Fruit fly (Drosophila melanogaster) whole organism, embryonic: Measurements from ENCODE around the gene Ran-like.

Experiments
- Asciz ChIP-seq: fragments of 200-800 bp; sonication (Bioruptor generic); optimal IDR thresholded peaks from 2 replicates; lab custom pipeline; 2017; ENCODE audit warnings: missing biosample characterization, mild to moderate bottlenecking, missing genetic modification characterization, missing genetic modification reagents
- Atf6 ChIP-seq: fragments of 200-800 bp; sonication (Bioruptor generic); IDR thresholded peaks from 2 replicates; pipeline ENCODE4 v1.3.6; 2022; ENCODE audit warnings: missing biosample characterization, missing genetic modification characterization
- BtbVII ChIP-seq: fragments of 200-800 bp; sonication (Bioruptor generic); optimal IDR thresholded peaks from 3 replicates; lab custom pipeline; 2017; ENCODE audit warnings: missing biosample characterization, mild to moderate bottlenecking, missing genetic modification characterization
- CG11093 ChIP-seq: fragments of 200-800 bp; sonication (Bioruptor generic); IDR thresholded peaks from 3 replicates; pipeline ENCODE4 v1.3.6; 2022; ENCODE audit warnings: missing biosample characterization, missing genetic modification characterization
- CG11504 ChIP-seq: fragments of 200-800 bp; sonication (Bioruptor generic); optimal IDR thresholded peaks from 3 replicates; lab custom pipeline; 2019; ENCODE audit warnings: missing biosample characterization, mild to moderate bottlenecking, missing genetic modification characterization, moderate library complexity
- CG11695 ChIP-seq: fragments of 200-800 bp; sonication (Bioruptor generic); IDR thresholded peaks from 3 replicates; pipeline ENCODE4 v1.3.6; 2022; ENCODE audit warnings: missing biosample characterization, missing genetic modification characterization
- CG18011 ChIP-seq: fragments of 200-800 bp; sonication (Bioruptor generic); optimal IDR thresholded peaks from 2 replicates; lab custom pipeline; 2017; ENCODE audit warnings: missing biosample characterization, missing genetic modification characterization, mild to moderate bottlenecking, moderate library complexity, missing genotype
- CG2116 ChIP-seq: fragments of 200-800 bp; sonication (Bioruptor generic); optimal IDR thresholded peaks from 3 replicates; lab custom pipeline; 2018; ENCODE audit warnings: missing biosample characterization, mild to moderate bottlenecking, missing genetic modification characterization
- CG2202 ChIP-seq: fragments of 200-800 bp; sonication (Bioruptor generic); optimal IDR thresholded peaks from 2 replicates; lab custom pipeline; 2018; ENCODE audit warnings: missing biosample characterization, mild to moderate bottlenecking, missing genetic modification characterization
- CG30020 ChIP-seq: fragments of 200-800 bp; optimal IDR thresholded peaks from 2 replicates; lab custom pipeline; 2019; ENCODE audit warnings: missing biosample characterization, mild to moderate bottlenecking, missing genetic modification characterization, moderate library complexity
- CG32532 ChIP-seq: fragments of 200-800 bp; sonication (Bioruptor generic); IDR thresholded peaks from 2 replicates; pipeline ENCODE4 v1.3.6; 2022; ENCODE audit warnings: missing biosample characterization, missing genetic modification characterization
- CG33213 ChIP-seq: fragments of 200-800 bp; sonication (Bioruptor generic); optimal IDR thresholded peaks from 3 replicates; lab custom pipeline; 2016; ENCODE audit warnings: missing biosample characterization, missing genetic modification characterization
- CG3995 ChIP-seq: fragments of 200-800 bp; sonication (Bioruptor generic); optimal IDR thresholded peaks from 3 replicates; lab custom pipeline; 2016; ENCODE audit warnings: missing biosample characterization, missing genetic modification characterization
- CG4404 ChIP-seq: fragments of 200-800 bp; sonication (Bioruptor generic); IDR thresholded peaks from 2 replicates; pipeline ENCODE4 v1.3.6; 2022; ENCODE audit warnings: missing biosample characterization, missing genetic modification characterization
- CG4730 ChIP-seq: fragments of 200-800 bp; sonication (Bioruptor generic); IDR thresholded peaks from 2 replicates; pipeline ENCODE4 v1.3.6; 2022; ENCODE audit warnings: missing biosample characterization, missing genetic modification characterization
- CG6813 ChIP-seq: fragments of 200-800 bp; sonication (Bioruptor generic); optimal IDR thresholded peaks from 2 replicates; lab custom pipeline; 2017; ENCODE audit warnings: missing biosample characterization, missing genetic modification characterization, mild to moderate bottlenecking, moderate library complexity, missing genetic modification reagents
- CG8359 ChIP-seq: fragments of 200-800 bp; sonication (Bioruptor generic); optimal IDR thresholded peaks from 2 replicates; lab custom pipeline; 2017; ENCODE audit warnings: missing biosample characterization, mild to moderate bottlenecking, missing genetic modification characterization, borderline replicate concordance
- CG9932 ChIP-seq: fragments of 200-800 bp; sonication (Bioruptor generic); IDR thresholded peaks from 2 replicates; pipeline ENCODE4 v1.3.6; 2022; ENCODE audit warnings: missing biosample characterization, missing genetic modification characterization
- Deaf1 ChIP-seq: fragments of 200-800 bp; optimal IDR thresholded peaks from 3 replicates; lab custom pipeline; 2019; ENCODE audit warnings: missing biosample characterization, mild to moderate bottlenecking, missing genetic modification characterization, moderate library complexity
- Eip74EF ChIP-seq, 2 experiments: fragments of 200-800 bp in 1 of 2; fragments of >200 bp in 1 of 2; sonication (Bioruptor generic) in 1 of 2; optimal IDR thresholded peaks; 2 replicates each; lab custom pipeline; 2017 to 2019; ENCODE audit warnings: missing biosample characterization in 2 of 2, missing genetic modification characterization in 2 of 2, mild to moderate bottlenecking in 1 of 2, moderate library complexity in 1 of 2
- HHEX ChIP-seq: fragments of 200-800 bp; sonication (Bioruptor generic); optimal IDR thresholded peaks from 3 replicates; lab custom pipeline; 2017; ENCODE audit warnings: missing biosample characterization, mild to moderate bottlenecking, missing genetic modification characterization, missing genetic modification reagents
- Hr78 ChIP-seq, 2 experiments: fragments of 200-800 bp in 1 of 2; fragments of >200 bp in 1 of 2; sonication (Bioruptor generic) in 1 of 2; optimal IDR thresholded peaks; 2 replicates each; lab custom pipeline; 2017 to 2019; ENCODE audit warnings: missing biosample characterization in 2 of 2, missing genetic modification characterization in 2 of 2, mild to moderate bottlenecking in 1 of 2, moderate library complexity in 1 of 2
- Nf-YA ChIP-seq: fragments of 200-800 bp; sonication (Bioruptor generic); IDR thresholded peaks from 2 replicates; pipeline ENCODE4 v1.3.6; 2022; ENCODE audit warnings: missing biosample characterization, missing genetic modification characterization
- NfI ChIP-seq: fragments of 200-800 bp; sonication (Bioruptor generic); optimal IDR thresholded peaks from 3 replicates; lab custom pipeline; 2018; ENCODE audit warnings: missing biosample characterization, mild to moderate bottlenecking, missing genetic modification characterization, moderate library complexity
- Stat92E ChIP-seq, 3 experiments: fragments of >200 bp in 2 of 3; fragments of 200-800 bp in 1 of 3; sonication (Bioruptor generic) in 1 of 3; optimal IDR thresholded peaks; 2 replicates each; lab custom pipeline; 2017 to 2019; ENCODE audit warnings: missing biosample characterization in 3 of 3, missing genetic modification characterization in 3 of 3, mild to moderate bottlenecking in 1 of 3, moderate library complexity in 1 of 3
- TFAM ChIP-seq: fragments of 200-800 bp; sonication (Bioruptor generic); optimal IDR thresholded peaks from 2 replicates; lab custom pipeline; 2017; ENCODE audit warnings: missing biosample characterization, missing genetic modification characterization, inconsistent platforms
- Trl ChIP-seq, 3 experiments: fragments of >200 bp in 2 of 3; fragments of 200-800 bp in 1 of 3; sonication (Bioruptor generic) in 1 of 3; optimal IDR thresholded peaks; 2 replicates in 1 of 3; 3 replicates in 2 of 3; lab custom pipeline; 2016 to 2017; ENCODE audit warnings: missing biosample characterization in 1 of 3, missing genetic modification characterization in 1 of 3
- Xbp1 ChIP-seq: fragments of 200-800 bp; sonication (Bioruptor generic); optimal IDR thresholded peaks from 3 replicates; lab custom pipeline; 2016; ENCODE audit warnings: missing biosample characterization, mild to moderate bottlenecking, missing genetic modification characterization
- ac ChIP-seq: fragments of 200-800 bp; sonication (Bioruptor generic); optimal IDR thresholded peaks from 3 replicates; lab custom pipeline; 2017; ENCODE audit warnings: missing biosample characterization, mild to moderate bottlenecking, missing genetic modification characterization
- al ChIP-seq: fragments of 200-800 bp; sonication (Bioruptor generic); IDR thresholded peaks from 2 replicates; pipeline ENCODE4 v1.3.6; 2022; ENCODE audit warnings: missing biosample characterization, missing genetic modification characterization
- ase ChIP-seq: fragments of 200-800 bp; sonication (Bioruptor generic); IDR thresholded peaks from 3 replicates; pipeline ENCODE4 v1.3.6; 2022; ENCODE audit warnings: missing biosample characterization, missing genetic modification characterization
- cato ChIP-seq: fragments of 200-800 bp; sonication (Bioruptor generic); optimal IDR thresholded peaks from 2 replicates; lab custom pipeline; 2016; ENCODE audit warnings: missing biosample characterization, missing genetic modification characterization, borderline replicate concordance
- crc ChIP-seq: fragments of 200-800 bp; sonication (Bioruptor generic); optimal IDR thresholded peaks from 2 replicates; lab custom pipeline; 2016; ENCODE audit warnings: missing biosample characterization, missing genetic modification characterization
- crp ChIP-seq, 2 experiments: fragments of 200-800 bp; sonication (Bioruptor generic); optimal IDR thresholded peaks; 2 replicates in 1 of 2; 3 replicates in 1 of 2; lab custom pipeline; 2017; ENCODE audit warnings: missing biosample characterization in 2 of 2, missing genetic modification characterization in 2 of 2, mild to moderate bottlenecking in 1 of 2, moderate library complexity in 1 of 2
- danr ChIP-seq: fragments of 200-800 bp; sonication (Bioruptor generic); IDR thresholded peaks from 2 replicates; pipeline ENCODE4 v1.3.6; 2022; ENCODE audit warnings: missing biosample characterization, missing genetic modification characterization
- ftz-f1 ChIP-seq: fragments of 200-800 bp; sonication (Bioruptor generic); optimal IDR thresholded peaks from 2 replicates; lab custom pipeline; 2016; ENCODE audit warnings: missing biosample characterization, missing genetic modification characterization
- h ChIP-seq: fragments of >200 bp; optimal IDR thresholded peaks from 2 replicates; lab custom pipeline; 2017
- kni ChIP-seq: fragments of 200-800 bp; sonication (Bioruptor generic); optimal IDR thresholded peaks from 3 replicates; lab custom pipeline; 2017; ENCODE audit warnings: mild to moderate bottlenecking, missing biosample characterization, missing genetic modification reagents, missing genetic modification characterization
- lbe ChIP-seq: fragments of 200-800 bp; sonication (Bioruptor generic); optimal IDR thresholded peaks from 2 replicates; lab custom pipeline; 2016; ENCODE audit warnings: missing biosample characterization, mild to moderate bottlenecking, missing genetic modification characterization
- lilli ChIP-seq: fragments of 200-800 bp; sonication (Bioruptor generic); optimal IDR thresholded peaks from 3 replicates; lab custom pipeline; 2016; ENCODE audit warnings: missing biosample characterization, missing genetic modification characterization
- maf-S ChIP-seq: fragments of 200-800 bp; sonication (Bioruptor generic); optimal IDR thresholded peaks from 2 replicates; lab custom pipeline; 2016; ENCODE audit warnings: missing biosample characterization, missing genetic modification characterization
- onecut ChIP-seq: fragments of 200-800 bp; sonication (Bioruptor generic); IDR thresholded peaks from 2 replicates; pipeline ENCODE4 v1.3.6; 2022; ENCODE audit warnings: missing biosample characterization, missing genetic modification characterization
- repo ChIP-seq: fragments of 200-800 bp; sonication (Bioruptor generic); optimal IDR thresholded peaks from 2 replicates; lab custom pipeline; 2016; ENCODE audit warnings: missing biosample characterization, missing genetic modification characterization
- sna ChIP-seq: fragments of 200-800 bp; sonication (Bioruptor generic); IDR thresholded peaks from 2 replicates; pipeline ENCODE4 v1.3.6; 2022; ENCODE audit warnings: missing biosample characterization, missing genetic modification characterization; ENCODE audit not compliant: partially characterized antibody
- tap ChIP-seq: fragments of 200-800 bp; optimal IDR thresholded peaks from 3 replicates; lab custom pipeline; 2019; ENCODE audit warnings: missing biosample characterization, mild to moderate bottlenecking, missing genetic modification characterization, moderate library complexity
- tll ChIP-seq, 2 experiments: fragments of 200-800 bp in 1 of 2; fragments of >200 bp in 1 of 2; sonication (Bioruptor generic) in 1 of 2; optimal IDR thresholded peaks; 2 replicates each; lab custom pipeline; 2017 to 2019; ENCODE audit warnings: missing biosample characterization in 2 of 2, missing genetic modification characterization in 2 of 2, mild to moderate bottlenecking in 1 of 2, moderate library complexity in 1 of 2
- usp ChIP-seq: fragments of >200 bp; optimal IDR thresholded peaks from 2 replicates; lab custom pipeline; 2017; ENCODE audit warnings: missing biosample characterization, missing genetic modification characterization

The Ran-like gene

DNA sequence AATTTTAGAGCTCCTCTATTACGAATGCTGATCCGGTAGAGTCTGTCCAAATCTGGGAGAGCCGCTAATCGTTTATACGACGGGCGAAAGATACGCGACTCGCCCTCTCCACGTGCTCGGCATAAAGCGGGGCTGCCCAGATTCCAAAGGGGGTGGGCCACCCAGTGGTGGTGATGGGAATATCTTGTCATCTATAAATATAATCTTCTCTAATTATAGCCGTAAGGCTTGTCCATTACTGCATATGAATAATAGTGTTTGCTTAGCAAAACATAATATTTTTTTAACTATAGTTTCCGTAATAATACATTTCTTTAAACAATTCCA is 16.4 kb upstream of the Ran-like start (continued):
- TF ChIP-seq tap (tag; lab: Kevin White, UChicago) (no peak), CG3995 (GFP tag; lab: Kevin White, UChicago) (no peak), TFAM (GFP tag; lab: Kevin White, UChicago) (no peak), lilli (GFP tag; lab: Kevin White, UChicago) (peak; percentile 10), CG9932 (0 out of 2 replicates have a peak, but pooled peaks have one; percentile 23), Eip74EF (GFP tag; optimal IDR thresholded peaks at IDR 0.05; lab: Kevin White, UChicago) (no peak), CG6813 (no peak), sna (GFP tag; lab: Robert Waterston, UW) (no peak), NfI (GFP tag; lab: Kevin White, UChicago) (no peak), danr (no peak), onecut (GFP tag; lab: Robert Waterston, UW) (no peak), Nf-YA (no peak), CG4730 (GFP tag; lab: Robert Waterston, UW) (no peak), crc (no peak), Atf6 (GFP tag; lab: Robert Waterston, UW) (0 out of 2 replicates have a peak, but pooled peaks have one; percentile 17), maf-S (GFP tag; lab: Kevin White, UChicago) (no peak), CG11695 (GFP tag; lab: Robert Waterston, UW) (no peak), ftz-f1 (GFP tag; lab: Kevin White, UChicago) (no peak), h (no peak), BtbVII (GFP tag; lab: Kevin White, UChicago) (no peak), cato (GFP tag; lab: Kevin White, UChicago) (no peak), HHEX (GFP tag; lab: Kevin White, UChicago) (no peak)

DNA sequence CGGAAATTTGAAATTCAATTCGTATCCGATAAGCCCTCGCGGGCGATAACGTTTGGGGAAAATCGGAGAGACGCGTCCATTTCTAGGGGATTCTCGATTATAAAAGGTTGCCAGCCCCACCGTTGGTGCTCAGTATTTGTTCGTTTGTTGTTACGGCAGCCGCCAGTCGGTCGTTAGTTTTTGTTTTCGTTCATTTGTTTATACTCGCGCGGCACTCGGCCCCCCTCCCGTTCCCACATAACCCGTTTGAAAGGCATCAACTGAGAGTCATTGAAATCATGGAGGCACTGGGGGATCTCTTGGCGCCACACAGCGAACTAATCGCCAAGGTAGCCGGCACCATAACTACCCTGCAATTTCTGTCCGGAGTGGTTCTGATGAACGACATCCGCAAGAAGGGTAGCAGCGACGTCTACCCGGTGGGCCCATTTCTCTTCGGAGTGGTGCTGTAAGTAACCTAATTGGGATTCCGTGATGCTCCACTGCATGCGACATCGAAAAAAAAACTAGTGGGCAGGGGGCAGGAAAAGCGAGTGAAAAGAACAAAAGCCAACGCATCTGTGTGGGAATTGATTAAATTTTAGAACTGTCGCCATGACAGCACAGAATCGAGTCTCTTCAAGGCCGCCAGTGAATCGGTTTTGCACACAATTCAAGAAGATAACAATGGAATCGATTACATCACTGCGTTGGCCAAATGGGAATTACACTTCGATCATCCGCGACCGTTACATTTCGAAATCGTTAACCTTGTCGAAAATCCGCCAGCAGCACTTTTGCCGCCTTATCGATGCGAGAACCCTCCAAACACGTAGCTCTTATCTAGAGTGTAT is 15.8 kb upstream of the Ran-like start, which contains the start of gene CG7272:
TSS of gene CG7272 (plus strand) at position 126 of the 833 bp plus-strand sequence.
- TF ChIP-seq CG2202 (no peak), CG8359 (GFP tag; lab: Kevin White, UChicago) (no peak), Deaf1 (tag; lab: Kevin White, UChicago) (peak; percentile 72), repo (GFP tag; lab: Kevin White, UChicago) (no peak), CG33213 (GFP tag; lab: Kevin White, UChicago) (no peak), lbe (GFP tag; lab: Kevin White, UChicago) (no peak), tll (GFP tag; optimal IDR thresholded peaks at IDR 0.05; lab: Kevin White, UChicago) (no peak), al (0 out of 2 replicates have a peak, but pooled peaks have one; percentile 13), BtbVII (GFP tag; lab: Kevin White, UChicago) (no peak), CG2116 (peak; percentile 62), CG11093 (GFP tag; lab: Robert Waterston, UW) (no peak), ac (GFP tag; lab: Kevin White, UChicago) (no peak), Asciz (GFP tag; lab: Kevin White, UChicago) (no peak), crp (GFP tag; optimal IDR thresholded peaks at IDR 0.05; lab: Kevin White, UChicago) (peak in 1 of 2 experiments; percentile 5), kni (GFP tag; lab: Kevin White, UChicago) (peak; percentile 60), CG32532 (GFP tag; lab: Robert Waterston, UW) (peak; percentile 47), Hr78 (GFP tag; optimal IDR thresholded peaks at IDR 0.05; lab: Kevin White, UChicago) (no peak), Trl (optimal IDR thresholded peaks at IDR 0.05; lab: Kevin White, UChicago) (no peak), Trl (GFP tag; optimal IDR thresholded peaks at IDR 0.05; lab: Kevin White, UChicago) (peak; percentile 30), tap (tag; lab: Kevin White, UChicago) (no peak), usp (GFP tag; lab: Kevin White, UChicago) (no peak), CG30020 (tag; lab: Kevin White, UChicago) (no peak), CG11504 (tag; lab: Kevin White, UChicago) (no peak), Stat92E (GFP tag; optimal IDR thresholded peaks at IDR 0.05; lab: Kevin White, UChicago) (peak in 1 of 3 experiments; percentile 21), Xbp1 (GFP tag; lab: Kevin White, UChicago) (no peak), CG4404 (GFP tag; lab: Robert Waterston, UW) (no peak), CG18011 (GFP tag; lab: Kevin White, UChicago) (peak; percentile 22), ase (GFP tag; lab: Robert Waterston, UW) (no peak)
